Fruit fly (Drosophila melanogaster): ENCODE data around the gene Cpsf100.

- TF ChIP-seq tj (GFP tag; optimal IDR thresholded peaks at IDR 0.05) (no peak), ovo (GFP tag; optimal IDR thresholded peaks at IDR 0.05) (no peak), kay (GFP tag; ENCODE audit: borderline replicate concordance) (no peak)
Measured at dm6 chr3R:29068430-29069207, 34.2 kb downstream of the Cpsf100 start.
